Worm (Caenorhabditis elegans) whole organism, mixed stage, embryonic: ENCODE measurements around the gene srw-82.

Experiments
- M03D4.4 ChIP-seq: sonication (generic microtip); optimal IDR thresholded peaks from 2 replicates; lab custom pipeline; 2017; ENCODE audit warnings: mild to moderate bottlenecking, missing genetic modification characterization, missing compliant biosample characterization
- bed-3 ChIP-seq: fragments of 200-800 bp; sonication (Bioruptor generic); optimal IDR thresholded peaks from 3 replicates; lab custom pipeline; 2018; ENCODE audit warnings: mild to moderate bottlenecking, missing genetic modification characterization, moderate library complexity, missing compliant biosample characterization
- blmp-1 ChIP-seq: fragments of 150-350 bp; optimal IDR thresholded peaks from 2 replicates; lab custom pipeline; 2014; ENCODE audit warnings: missing biosample characterization, missing genetic modification characterization
- ceh-39 ChIP-seq: fragments of 150-350 bp; optimal IDR thresholded peaks from 2 replicates; lab custom pipeline; 2014; ENCODE audit warnings: missing biosample characterization, missing genetic modification characterization
- ceh-43 ChIP-seq: fragments of 200-800 bp; sonication (Bioruptor generic); optimal IDR thresholded peaks from 2 replicates; lab custom pipeline; 2018; ENCODE audit warnings: mild to moderate bottlenecking, missing genetic modification characterization, moderate library complexity, missing compliant biosample characterization
- ceh-83 ChIP-seq: fragments of 200-800 bp; sonication (Bioruptor generic); optimal IDR thresholded peaks from 2 replicates; lab custom pipeline; 2018; ENCODE audit warnings: mild to moderate bottlenecking, missing genetic modification characterization, missing compliant biosample characterization
- drap-1 ChIP-seq: fragments of 200-800 bp; sonication (Bioruptor generic); optimal IDR thresholded peaks from 3 replicates; lab custom pipeline; 2018; ENCODE audit warnings: mild to moderate bottlenecking, missing genetic modification characterization, missing compliant biosample characterization
- elt-1 ChIP-seq: sonication (generic microtip); optimal IDR thresholded peaks from 2 replicates; lab custom pipeline; 2017; ENCODE audit warnings: missing genetic modification characterization, mild to moderate bottlenecking, missing compliant biosample characterization, antibody characterized with exemption, moderate library complexity, borderline replicate concordance; ENCODE audit not compliant: insufficient read depth
- elt-3 ChIP-seq: fragments of 150-350 bp; optimal IDR thresholded peaks from 2 replicates; lab custom pipeline; 2014; ENCODE audit warnings: missing biosample characterization, missing genetic modification characterization
- ham-2 ChIP-seq: fragments of 200-800 bp; sonication (Bioruptor generic); optimal IDR thresholded peaks from 2 replicates; lab custom pipeline; 2018; ENCODE audit warnings: mild to moderate bottlenecking, missing genetic modification characterization, missing compliant biosample characterization
- hlh-1 ChIP-seq: fragments of 150-350 bp; optimal IDR thresholded peaks from 2 replicates; lab custom pipeline; 2014; ENCODE audit warnings: missing biosample characterization, missing genetic modification reagents, missing genetic modification characterization
- lin-13 ChIP-seq: fragments of 150-350 bp; optimal IDR thresholded peaks from 2 replicates; lab custom pipeline; 2014; ENCODE audit warnings: missing biosample characterization, missing genetic modification characterization
- lin-32 ChIP-seq: fragments of 200-800 bp; sonication (Bioruptor generic); optimal IDR thresholded peaks from 2 replicates; lab custom pipeline; 2018; ENCODE audit warnings: mild to moderate bottlenecking, missing genetic modification characterization, missing compliant biosample characterization
- lsy-2 ChIP-seq: fragments of 150-350 bp; optimal IDR thresholded peaks from 2 replicates; lab custom pipeline; 2014; ENCODE audit warnings: missing biosample characterization, missing genetic modification characterization
- mep-1 ChIP-seq: fragments of 150-350 bp; optimal IDR thresholded peaks from 2 replicates; lab custom pipeline; 2017; ENCODE audit warnings: missing biosample characterization, missing genetic modification reagents, missing genetic modification characterization, inconsistent platforms
- mls-2 ChIP-seq: sonication (generic microtip); optimal IDR thresholded peaks from 2 replicates; lab custom pipeline; 2016; ENCODE audit warnings: mild to moderate bottlenecking, missing genetic modification characterization, moderate library complexity, missing compliant biosample characterization
- nhr-12 ChIP-seq: fragments of 150-350 bp; optimal IDR thresholded peaks from 2 replicates; lab custom pipeline; 2014; ENCODE audit warnings: missing biosample characterization, missing genetic modification characterization
- nhr-237 ChIP-seq: fragments of 150-350 bp; optimal IDR thresholded peaks from 2 replicates; lab custom pipeline; 2014; ENCODE audit warnings: missing biosample characterization, missing genetic modification characterization
- nhr-28 ChIP-seq: fragments of 150-350 bp; optimal IDR thresholded peaks from 2 replicates; lab custom pipeline; 2014; ENCODE audit warnings: missing biosample characterization, missing genetic modification characterization
- sem-2 ChIP-seq: fragments of 200-800 bp; sonication (Bioruptor generic); optimal IDR thresholded peaks from 2 replicates; lab custom pipeline; 2018; ENCODE audit warnings: mild to moderate bottlenecking, missing genetic modification characterization, missing compliant biosample characterization
- snpc-4 ChIP-seq: fragments of 150-350 bp; optimal IDR thresholded peaks from 2 replicates; lab custom pipeline; 2014; ENCODE audit warnings: missing biosample characterization, missing genetic modification characterization
- sptf-1 ChIP-seq: sonication (generic microtip); optimal IDR thresholded peaks from 2 replicates; lab custom pipeline; 2017; ENCODE audit warnings: mild to moderate bottlenecking, missing genetic modification characterization, moderate library complexity, missing compliant biosample characterization
- unc-120 ChIP-seq: sonication (generic microtip); optimal IDR thresholded peaks from 2 replicates; lab custom pipeline; 2017; ENCODE audit warnings: missing genetic modification characterization, missing compliant biosample characterization; ENCODE audit not compliant: poor library complexity, severe bottlenecking
- unc-39 ChIP-seq: fragments of 150-350 bp; optimal IDR thresholded peaks from 2 replicates; lab custom pipeline; 2014; ENCODE audit warnings: missing biosample characterization, missing genetic modification characterization
- ztf-11 ChIP-seq: fragments of 150-350 bp; optimal IDR thresholded peaks from 2 replicates; lab custom pipeline; 2014; ENCODE audit warnings: missing biosample characterization, missing genetic modification characterization

srw-82 gene

DNA sequence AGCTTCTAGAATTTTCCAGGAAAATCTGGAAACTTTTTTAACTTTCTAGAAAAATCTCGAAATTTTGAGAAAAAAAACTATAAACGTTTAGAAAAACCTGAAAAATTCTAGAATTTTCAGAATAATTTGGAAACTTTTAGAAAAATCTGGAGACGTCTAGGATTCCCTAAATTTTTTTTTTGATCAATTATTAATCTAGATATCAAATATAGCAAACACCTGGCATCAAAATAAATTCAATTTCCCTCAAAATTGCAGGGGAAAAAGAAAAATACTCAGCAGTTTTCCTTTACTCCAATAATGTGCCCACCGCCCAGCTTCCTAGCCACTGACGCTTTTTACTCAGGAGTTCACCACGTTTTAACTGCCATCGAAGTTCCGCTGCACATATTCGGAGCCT is 42.7 kb downstream of the srw-82 start, which contains the start of gene srh-181:
TSS of gene srh-181 (plus strand) at position 301 of the 400 bp plus-strand sequence.
- TF ChIP-seq mep-1 (tag; lab: Kevin White, UChicago) (no peak), sem-2 (GFP tag; lab: Kevin White, UChicago) (no peak), ceh-43 (GFP tag; lab: Kevin White, UChicago) (no peak), sptf-1 (tag; lab: Kevin White, UChicago) (no peak), ceh-39 (tag; lab: Kevin White, UChicago) (no peak), lsy-2 (no peak), M03D4.4 (tag; lab: Kevin White, UChicago) (no peak), ceh-83 (GFP tag; lab: Kevin White, UChicago) (no peak), snpc-4 (tag; lab: Kevin White, UChicago) (no peak)

DNA sequence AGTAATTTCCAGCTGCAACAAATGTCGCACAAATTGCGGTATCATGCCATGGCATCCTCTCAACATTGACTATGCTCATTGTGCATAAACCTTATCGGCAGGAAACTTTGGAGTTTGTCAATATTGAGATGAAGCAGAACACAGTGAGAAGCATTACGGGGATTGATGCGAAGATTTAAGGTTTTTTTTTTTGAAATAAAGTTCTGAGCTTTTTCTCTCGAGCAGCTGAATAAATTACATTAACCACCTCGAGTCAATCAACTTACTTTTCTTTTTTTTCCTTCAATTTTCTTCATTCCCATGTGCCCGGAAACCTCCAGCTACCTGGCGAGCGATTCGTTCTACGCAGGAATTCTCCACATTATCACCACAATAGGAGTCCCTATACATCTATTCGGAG is 44.5 kb downstream of the srw-82 start, which contains the start of gene srh-179:
TSS of gene srh-179 (plus strand) at position 301 of the 400 bp plus-strand sequence.
- no peak for TF ChIP-seq M03D4.4 (tag; lab: Kevin White, UChicago)
- TF ChIP-seq sptf-1 (tag; lab: Kevin White, UChicago) = no peak
- no peak for TF ChIP-seq elt-1
- no peak for TF ChIP-seq ztf-11 (tag; lab: Kevin White, UChicago)
- TF ChIP-seq blmp-1 (tag; lab: Kevin White, UChicago) = no peak
- TF ChIP-seq unc-39 = no peak
- no peak for TF ChIP-seq nhr-12 (tag; lab: Kevin White, UChicago)
- no peak for TF ChIP-seq nhr-237
- TF ChIP-seq elt-3 (tag; lab: Kevin White, UChicago) = no peak
- TF ChIP-seq ceh-83 (GFP tag; lab: Kevin White, UChicago) = no peak
- TF ChIP-seq hlh-1 (tag; lab: Kevin White, UChicago) = no peak
- no peak for TF ChIP-seq bed-3 (GFP tag; lab: Kevin White, UChicago)
- TF ChIP-seq unc-120 (tag; lab: Kevin White, UChicago) = no peak
- no peak for TF ChIP-seq drap-1 (GFP tag; lab: Kevin White, UChicago)
- no peak for TF ChIP-seq ham-2 (GFP tag; lab: Kevin White, UChicago)
- no peak for TF ChIP-seq mls-2 (tag; lab: Kevin White, UChicago)
- no peak for TF ChIP-seq lin-13 (tag; lab: Kevin White, UChicago)

DNA sequence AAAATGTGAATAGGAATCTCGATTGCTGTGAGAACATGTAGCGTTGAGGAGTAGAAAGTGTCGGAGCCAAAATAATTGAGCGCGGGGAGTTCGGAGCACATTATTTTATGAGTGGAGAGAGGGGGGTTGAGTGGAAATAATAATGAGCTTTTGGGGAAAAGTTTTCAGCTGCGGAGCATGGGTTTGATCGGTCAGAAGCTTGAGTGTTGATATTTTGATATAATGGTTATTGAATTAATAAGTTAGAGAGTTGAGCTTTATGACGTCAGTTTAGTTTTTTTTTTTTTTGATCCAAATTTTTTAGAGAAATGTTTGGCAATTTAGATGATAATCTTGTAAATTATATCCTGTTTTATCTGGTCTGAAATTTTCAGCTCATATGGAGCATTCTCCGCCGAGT is 48.7 kb downstream of the srw-82 start, which contains the start of gene srh-178:
TSS of gene srh-178 (minus strand) at position 101 of the 400 bp plus-strand sequence.
- TF ChIP-seq nhr-12 (tag; lab: Kevin White, UChicago) = no peak
- no peak for TF ChIP-seq sptf-1 (tag; lab: Kevin White, UChicago)
- TF ChIP-seq ceh-43 (GFP tag; lab: Kevin White, UChicago) = no peak
- TF ChIP-seq nhr-28 (tag; lab: Kevin White, UChicago) = no peak
- TF ChIP-seq lin-32 = no peak
- no peak for TF ChIP-seq sem-2 (GFP tag; lab: Kevin White, UChicago)
- TF ChIP-seq elt-3 (tag; lab: Kevin White, UChicago) = no peak
- TF ChIP-seq mls-2 (tag; lab: Kevin White, UChicago) = no peak
